Worm (Caenorhabditis elegans) whole organism, L1 larva: ENCODE data around the gene coa-4.

ENCODE experiments used
- ama-1 ChIP-seq: fragments of 150-350 bp; optimal IDR thresholded peaks from 2 replicates; lab custom pipeline; 2014
- ceh-88 ChIP-seq: fragments of 200-800 bp; sonication (Bioruptor generic); IDR thresholded peaks from 2 replicates; pipeline ENCODE4 v1.3.6; 2022; ENCODE audit warnings: missing genetic modification characterization, missing compliant biosample characterization
- efl-3 ChIP-seq: fragments of 200-800 bp; sonication (Bioruptor generic); optimal IDR thresholded peaks from 2 replicates; lab custom pipeline; 2018; ENCODE audit warnings: mild to moderate bottlenecking, missing genetic modification characterization, missing compliant biosample characterization
- fkh-10 ChIP-seq: sonication (generic microtip); optimal IDR thresholded peaks from 2 replicates; lab custom pipeline; 2017; ENCODE audit warnings: missing biosample characterization, missing genetic modification reagents, missing genetic modification characterization
- lin-35 ChIP-seq, 2 experiments: fragments of 150-350 bp; optimal IDR thresholded peaks; 2 replicates each; lab custom pipeline; 2014; ENCODE audit warnings: missing biosample characterization in 2 of 2, missing genetic modification characterization in 2 of 2, missing genetic modification reagents in 2 of 2
- nhr-12 ChIP-seq: sonication (generic microtip); optimal IDR thresholded peaks from 2 replicates; lab custom pipeline; 2017; ENCODE audit warnings: missing biosample characterization, missing genetic modification characterization
- nhr-90 ChIP-seq: sonication (generic microtip); optimal IDR thresholded peaks from 2 replicates; lab custom pipeline; 2016; ENCODE audit warnings: mild to moderate bottlenecking, missing genetic modification characterization, missing compliant biosample characterization; ENCODE audit not compliant: poor library complexity
- sptf-1 ChIP-seq: fragments of 150-350 bp; optimal IDR thresholded peaks from 2 replicates; lab custom pipeline; 2014; ENCODE audit warnings: missing biosample characterization, missing genetic modification characterization
- unc-62 ChIP-seq: fragments of 150-350 bp; optimal IDR thresholded peaks from 2 replicates; lab custom pipeline; 2014; ENCODE audit warnings: missing biosample characterization, missing genetic modification reagents, missing genetic modification characterization

ce11 chrIV:9304617-9305016 is 30.8 kb downstream of the coa-4 start, which contains the start of gene F49C12.5:
- TF ChIP-seq lin-35 (GFP tag; optimal IDR thresholded peaks at IDR 0.05; lab: Kevin White, UChicago) (no peak), nhr-90 (tag; lab: Kevin White, UChicago) (no peak), sptf-1 (tag; lab: Kevin White, UChicago) (no peak), nhr-12 (tag; lab: Kevin White, UChicago) (no peak), fkh-10 (GFP tag; lab: Kevin White, UChicago) (no peak), unc-62 (GFP tag; lab: Kevin White, UChicago) (no peak), ceh-88 (GFP tag; lab: Robert Waterston, UW) (no peak), ama-1 (lab: Kevin White, UChicago) (no peak), efl-3 (no peak)
